Worm (Caenorhabditis elegans): Measurements from ENCODE around the gene Y55F3AM.13.

- TF ChIP-seq ceh-6 (GFP tag; optimal IDR thresholded peaks at IDR 0.05) (no peak), madf-2 (tag; optimal IDR thresholded peaks at IDR 0.05) (no peak), ceh-9 (tag; optimal IDR thresholded peaks at IDR 0.05) (no peak), lin-11 (tag; optimal IDR thresholded peaks at IDR 0.05) (no peak), pax-1 (tag; optimal IDR thresholded peaks at IDR 0.05) (no peak), ama-1 (optimal IDR thresholded peaks at IDR 0.05) (no peak), unc-86 (tag; optimal IDR thresholded peaks at IDR 0.05) (no peak), pha-4 (tag; optimal IDR thresholded peaks at IDR 0.05) (no peak), nhr-11 (tag; optimal IDR thresholded peaks at IDR 0.05) (no peak), ztf-16 (tag; optimal IDR thresholded peaks at IDR 0.05) (no peak)
Measured at ce11 chrIV:1035108-1035507, 21.0 kb downstream of the Y55F3AM.13 start.

Data from whole organism, late embryonic.